Worm (Caenorhabditis elegans) whole organism, midembryonic: Measurements from ENCODE around the gene osta-3.

Source experiments
- T22C8.4 ChIP-seq: fragments of 200-800 bp; sonication (Bioruptor generic); IDR thresholded peaks from 2 replicates; pipeline ENCODE4 v1.3.6; 2022; ENCODE audit warnings: missing genetic modification characterization, missing compliant biosample characterization
- cog-1 ChIP-seq: sonication (generic microtip); optimal IDR thresholded peaks from 2 replicates; lab custom pipeline; 2016; ENCODE audit warnings: missing genetic modification characterization, missing compliant biosample characterization
- flt-1 ChIP-seq: fragments of 200-800 bp; sonication (Bioruptor generic); IDR thresholded peaks from 2 replicates; pipeline ENCODE4 v1.3.6; 2022; ENCODE audit warnings: missing genetic modification characterization, missing compliant biosample characterization
- klf-2 ChIP-seq: fragments of 200-800 bp; sonication (Bioruptor generic); conservative IDR thresholded peaks from 2 replicates; pipeline ENCODE4 v1.3.6; 2022; ENCODE audit warnings: missing genetic modification reagents, missing genetic modification characterization, missing compliant biosample characterization
- med-1 ChIP-seq: sonication (generic microtip); optimal IDR thresholded peaks from 2 replicates; lab custom pipeline; 2017; ENCODE audit warnings: missing genetic modification characterization, mild to moderate bottlenecking, missing compliant biosample characterization, antibody characterized with exemption, missing genetic modification reagents; ENCODE audit not compliant: insufficient read depth
- ref-1 ChIP-seq: fragments of 200-800 bp; sonication (Bioruptor generic); conservative IDR thresholded peaks from 2 replicates; pipeline ENCODE4 v1.3.6; 2022; ENCODE audit warnings: missing genetic modification reagents, missing genetic modification characterization, missing compliant biosample characterization
- tab-1 ChIP-seq: fragments of 200-800 bp; sonication (Bioruptor generic); IDR thresholded peaks from 2 replicates; pipeline ENCODE4 v1.3.6; 2022; ENCODE audit warnings: missing genetic modification characterization, missing compliant biosample characterization
- ztf-23 ChIP-seq: fragments of 200-800 bp; sonication (Bioruptor generic); IDR thresholded peaks from 2 replicates; pipeline ENCODE4 v1.3.6; 2022; ENCODE audit warnings: missing genetic modification reagents, missing genetic modification characterization, missing compliant biosample characterization
- ztf-29 ChIP-seq: fragments of 200-800 bp; sonication (Bioruptor generic); IDR thresholded peaks from 2 replicates; pipeline ENCODE4 v1.3.6; 2022; ENCODE audit warnings: missing genetic modification reagents, missing genetic modification characterization, missing compliant biosample characterization

The osta-3 gene

ce11 chrII:14790751-14791150, 21.6 kb upstream of the osta-3 start, which contains the start of gene Y54E2A.10:
Gene Y54E2A.10, plus strand, starts transcription at chrII:14791051.
- TF ChIP-seq T22C8.4 (no peak), klf-2 (GFP tag; lab: Robert Waterston, UW) (no peak), cog-1 (tag; lab: Kevin White, UChicago) (no peak), ztf-29 (no peak), flt-1 (GFP tag; lab: Robert Waterston, UW) (no peak), ztf-23 (GFP tag; lab: Robert Waterston, UW) (no peak), med-1 (GFP tag; lab: Kevin White, UChicago) (no peak), tab-1 (GFP tag; lab: Robert Waterston, UW) (no peak), ref-1 (GFP tag; lab: Robert Waterston, UW) (no peak)

ce11 chrII:14792470-14792869, 19.9 kb upstream of the osta-3 start:
- TF ChIP-seq T22C8.4 (no peak), ztf-29 (no peak), cog-1 (tag; lab: Kevin White, UChicago) (no peak), ztf-23 (GFP tag; lab: Robert Waterston, UW) (no peak), med-1 (GFP tag; lab: Kevin White, UChicago) (no peak), tab-1 (GFP tag; lab: Robert Waterston, UW) (no peak), flt-1 (GFP tag; lab: Robert Waterston, UW) (no peak), klf-2 (GFP tag; lab: Robert Waterston, UW) (no peak), ref-1 (GFP tag; lab: Robert Waterston, UW) (no peak)

- TF ChIP-seq klf-2 (GFP tag; lab: Robert Waterston, UW), result peak; percentile 63; the same call in 1 of the 2 replicates
- TF ChIP-seq ztf-29, result no peak
- TF ChIP-seq ref-1 (GFP tag; lab: Robert Waterston, UW), result no peak
- peak; percentile 74 for TF ChIP-seq T22C8.4
- no peak for TF ChIP-seq tab-1 (GFP tag; lab: Robert Waterston, UW)
- TF ChIP-seq flt-1 (GFP tag; lab: Robert Waterston, UW), result peak; percentile 76
- no peak for TF ChIP-seq med-1 (GFP tag; lab: Kevin White, UChicago)
- TF ChIP-seq ztf-23 (GFP tag; lab: Robert Waterston, UW), result peak; percentile 86
- TF ChIP-seq cog-1 (tag; lab: Kevin White, UChicago), result peak; percentile 88
Observed at ce11 chrII:14794935-14795454, 17.3 kb upstream of the osta-3 start, which contains the start of gene eif-3.B. Gene eif-3.B, plus strand, starts transcription at chrII:14795404.

- no peak for TF ChIP-seq ref-1 (GFP tag; lab: Robert Waterston, UW)
- no peak for TF ChIP-seq T22C8.4
- TF ChIP-seq tab-1 (GFP tag; lab: Robert Waterston, UW), result no peak
- TF ChIP-seq ztf-23 (GFP tag; lab: Robert Waterston, UW), result no peak
- no peak for TF ChIP-seq ztf-29
- TF ChIP-seq med-1 (GFP tag; lab: Kevin White, UChicago), result no peak
- no peak for TF ChIP-seq klf-2 (GFP tag; lab: Robert Waterston, UW)
- no peak for TF ChIP-seq flt-1 (GFP tag; lab: Robert Waterston, UW)
- TF ChIP-seq cog-1 (tag; lab: Kevin White, UChicago), result no peak
Observed at ce11 chrII:14798047-14798522, 14.2 kb upstream of the osta-3 start, which contains the start of gene tbc-20. Gene tbc-20, plus strand, starts transcription at chrII:14798472.

ce11 chrII:14799367-14799766, 13.0 kb upstream of the osta-3 start:
- TF ChIP-seq tab-1 (GFP tag; lab: Robert Waterston, UW), result no peak
- TF ChIP-seq ztf-23 (GFP tag; lab: Robert Waterston, UW), result no peak
- TF ChIP-seq klf-2 (GFP tag; lab: Robert Waterston, UW), result no peak
- TF ChIP-seq T22C8.4, result no peak
- no peak for TF ChIP-seq cog-1 (tag; lab: Kevin White, UChicago)
- TF ChIP-seq ztf-29, result no peak
- TF ChIP-seq flt-1 (GFP tag; lab: Robert Waterston, UW), result no peak
- TF ChIP-seq med-1 (GFP tag; lab: Kevin White, UChicago), result no peak
- no peak for TF ChIP-seq ref-1 (GFP tag; lab: Robert Waterston, UW)

- TF ChIP-seq tab-1 (GFP tag; lab: Robert Waterston, UW), result no peak; the same call in 1 of the 2 replicates
- no peak for TF ChIP-seq ztf-29
- peak; percentile 85 for TF ChIP-seq flt-1 (GFP tag; lab: Robert Waterston, UW)
- TF ChIP-seq med-1 (GFP tag; lab: Kevin White, UChicago), result no peak
- TF ChIP-seq ref-1 (GFP tag; lab: Robert Waterston, UW), result 0 out of 2 replicates have a peak, but pooled peaks have one; percentile 44
Observed at ce11 chrII:14801086-14801531, 11.2 kb upstream of the osta-3 start.

ce11 chrII:14802527-14802926, 9.8 kb upstream of the osta-3 start:
- 0 out of 2 replicates have a peak, but pooled peaks have one; percentile 21 for TF ChIP-seq flt-1 (GFP tag; lab: Robert Waterston, UW)

ce11 chrII:14804259-14804899, 8.0 kb upstream of the osta-3 start, which contains the start of gene W01D2.3:
Gene W01D2.3, minus strand, starts transcription at chrII:14804309.
- peak; percentile 93 for TF ChIP-seq flt-1 (GFP tag; lab: Robert Waterston, UW)
- TF ChIP-seq T22C8.4, result peak; percentile 87
- TF ChIP-seq tab-1 (GFP tag; lab: Robert Waterston, UW), result peak; percentile 90
- TF ChIP-seq klf-2 (GFP tag; lab: Robert Waterston, UW), result peak; percentile 86
- TF ChIP-seq cog-1 (tag; lab: Kevin White, UChicago), result peak; percentile 82
- TF ChIP-seq ztf-23 (GFP tag; lab: Robert Waterston, UW), result peak; percentile 93
- TF ChIP-seq ztf-29, result peak; percentile 83
- peak; percentile 84 for TF ChIP-seq ref-1 (GFP tag; lab: Robert Waterston, UW)
- peak; percentile 66 for TF ChIP-seq med-1 (GFP tag; lab: Kevin White, UChicago)

ce11 chrII:14805686-14806085, 6.6 kb upstream of the osta-3 start, which contains the start of gene srt-11:
Gene srt-11, plus strand, starts transcription at chrII:14805986.
- TF ChIP-seq T22C8.4, result no peak
- TF ChIP-seq flt-1 (GFP tag; lab: Robert Waterston, UW), result no peak
- TF ChIP-seq ztf-29, result no peak
- TF ChIP-seq tab-1 (GFP tag; lab: Robert Waterston, UW), result no peak
- no peak for TF ChIP-seq ztf-23 (GFP tag; lab: Robert Waterston, UW)
- TF ChIP-seq klf-2 (GFP tag; lab: Robert Waterston, UW), result no peak
- TF ChIP-seq med-1 (GFP tag; lab: Kevin White, UChicago), result no peak
- TF ChIP-seq cog-1 (tag; lab: Kevin White, UChicago), result no peak
